Worm (Caenorhabditis elegans): ENCODE measurements around the gene srw-61.

ce11 chrIV:16236827-16237226 is 1.6 kb downstream of the srw-61 start:
- no peak for TF ChIP-seq ztf-22 (GFP tag; optimal IDR thresholded peaks at IDR 0.05)
- no peak for TF ChIP-seq pbrm-1 (GFP tag; IDR thresholded peaks at IDR 0.05)
- no peak for TF ChIP-seq K11D2.4 (GFP tag; IDR thresholded peaks at IDR 0.05)
- TF ChIP-seq F49E8.2 (tag; optimal IDR thresholded peaks at IDR 0.05; ENCODE audit: insufficient read depth): no peak
- TF ChIP-seq F57C9.4 (tag; optimal IDR thresholded peaks at IDR 0.05): no peak
- no peak for TF ChIP-seq hrde-1 (tag; optimal IDR thresholded peaks at IDR 0.05; ENCODE audit: borderline replicate concordance)
